Fruit fly (Drosophila melanogaster): ENCODE data around the gene AkhR.
A peak's percentile ranks its signal among the peaks of the same experiment; 100 is the strongest.

Gene AkhR

dm6 chr2L:6667719-6668325 lies 48.2 kb downstream of the AkhR start, which contains the start of gene Galt (continued):
- TF ChIP-seq CG6689 (GFP tag; IDR thresholded peaks at IDR 0.05) (no peak), fd96Cb (tag; optimal IDR thresholded peaks at IDR 0.05) (no peak), CG9609 (GFP tag; optimal IDR thresholded peaks at IDR 0.05) (no peak), HLH3B (GFP tag; IDR thresholded peaks at IDR 0.05) (no peak), pita (GFP tag; optimal IDR thresholded peaks at IDR 0.05) (no peak), Adf1 (GFP tag; IDR thresholded peaks at IDR 0.05) (peak; percentile 41; the same call in 1 of the 2 replicates), Opbp (GFP tag; IDR thresholded peaks at IDR 0.05; ENCODE audit: partially characterized antibody) (peak; percentile 62; the same call in 2 of the 3 replicates), crol (GFP tag; IDR thresholded peaks at IDR 0.05) (no peak), org-1 (GFP tag; optimal IDR thresholded peaks at IDR 0.05) (no peak), chn (GFP tag; optimal IDR thresholded peaks at IDR 0.05) (no peak), lbe (GFP tag; optimal IDR thresholded peaks at IDR 0.05) (peak; percentile 19), Optix (GFP tag; IDR thresholded peaks at IDR 0.05) (no peak), Dp (GFP tag; optimal IDR thresholded peaks at IDR 0.05) (peak; percentile 10), CG9215 (GFP tag; IDR thresholded peaks at IDR 0.05) (no peak), CG18262 (tag; optimal IDR thresholded peaks at IDR 0.05) (peak; percentile 56), dan (GFP tag; IDR thresholded peaks at IDR 0.05) (no peak), CG30403 (GFP tag; optimal IDR thresholded peaks at IDR 0.05) (peak; percentile 8), CG10267 (tag; optimal IDR thresholded peaks at IDR 0.05) (peak; percentile 66), CG2889 (GFP tag; IDR thresholded peaks at IDR 0.05) (no peak), slbo (GFP tag; IDR thresholded peaks at IDR 0.05) (peak; percentile 52; the same call in 1 of the 2 replicates), CG6254 (GFP tag; optimal IDR thresholded peaks at IDR 0.05) (no peak), BEAF-32 (GFP tag; optimal IDR thresholded peaks at IDR 0.05) (peak; percentile 45), CG12744 (GFP tag; optimal IDR thresholded peaks at IDR 0.05) (no peak), vfl (GFP tag; optimal IDR thresholded peaks at IDR 0.05) (no peak), salm (tag; optimal IDR thresholded peaks at IDR 0.05) (no peak), Kr (GFP tag; optimal IDR thresholded peaks at IDR 0.05) (no peak), Lpt (GFP tag; optimal IDR thresholded peaks at IDR 0.05) (no peak), schlank (tag; optimal IDR thresholded peaks at IDR 0.05) (no peak), CHES-1-like (GFP tag; optimal IDR thresholded peaks at IDR 0.05) (no peak), CG15601 (tag; optimal IDR thresholded peaks at IDR 0.05) (peak; percentile 32), sr (GFP tag; IDR thresholded peaks at IDR 0.05) (no peak), Oaz (GFP tag; IDR thresholded peaks at IDR 0.05) (no peak), Dref (GFP tag; IDR thresholded peaks at IDR 0.05) (peak; percentile 63), CG10543 (GFP tag; optimal IDR thresholded peaks at IDR 0.05) (peak; percentile 78), Bteb2 (GFP tag; optimal IDR thresholded peaks at IDR 0.05) (peak; percentile 2), PHDP (tag; optimal IDR thresholded peaks at IDR 0.05) (peak; percentile 64), corto (GFP tag; optimal IDR thresholded peaks at IDR 0.05) (no peak), ash1 (GFP tag; optimal IDR thresholded peaks at IDR 0.05) (no peak), trh (GFP tag; optimal IDR thresholded peaks at IDR 0.05) (no peak), CG4404 (GFP tag; IDR thresholded peaks at IDR 0.05) (no peak), stwl (tag; optimal IDR thresholded peaks at IDR 0.05) (peak; percentile 53), esg (GFP tag; conservative IDR thresholded peaks at IDR 0.05) (no peak), Dip2 (GFP tag; IDR thresholded peaks at IDR 0.05) (no peak), CG1832 (GFP tag; optimal IDR thresholded peaks at IDR 0.05) (no peak), CG30431 (GFP tag; optimal IDR thresholded peaks at IDR 0.05) (no peak), odd (GFP tag; optimal IDR thresholded peaks at IDR 0.05) (peak; percentile 43), sna (GFP tag; IDR thresholded peaks at IDR 0.05; ENCODE audit: partially characterized antibody) (peak; percentile 80; the same call in 1 of the 2 replicates), Fer1 (GFP tag; optimal IDR thresholded peaks at IDR 0.05) (peak; percentile 68), Hr51 (GFP tag; optimal IDR thresholded peaks at IDR 0.05) (no peak), CG7556 (GFP tag; optimal IDR thresholded peaks at IDR 0.05) (no peak), Sry-δ (GFP tag; optimal IDR thresholded peaks at IDR 0.05) (peak; percentile 68)

Data from whole organism, embryonic.